Fruit fly (Drosophila melanogaster): Measurements from ENCODE around the gene CG11878.

Gene CG11878

DNA sequence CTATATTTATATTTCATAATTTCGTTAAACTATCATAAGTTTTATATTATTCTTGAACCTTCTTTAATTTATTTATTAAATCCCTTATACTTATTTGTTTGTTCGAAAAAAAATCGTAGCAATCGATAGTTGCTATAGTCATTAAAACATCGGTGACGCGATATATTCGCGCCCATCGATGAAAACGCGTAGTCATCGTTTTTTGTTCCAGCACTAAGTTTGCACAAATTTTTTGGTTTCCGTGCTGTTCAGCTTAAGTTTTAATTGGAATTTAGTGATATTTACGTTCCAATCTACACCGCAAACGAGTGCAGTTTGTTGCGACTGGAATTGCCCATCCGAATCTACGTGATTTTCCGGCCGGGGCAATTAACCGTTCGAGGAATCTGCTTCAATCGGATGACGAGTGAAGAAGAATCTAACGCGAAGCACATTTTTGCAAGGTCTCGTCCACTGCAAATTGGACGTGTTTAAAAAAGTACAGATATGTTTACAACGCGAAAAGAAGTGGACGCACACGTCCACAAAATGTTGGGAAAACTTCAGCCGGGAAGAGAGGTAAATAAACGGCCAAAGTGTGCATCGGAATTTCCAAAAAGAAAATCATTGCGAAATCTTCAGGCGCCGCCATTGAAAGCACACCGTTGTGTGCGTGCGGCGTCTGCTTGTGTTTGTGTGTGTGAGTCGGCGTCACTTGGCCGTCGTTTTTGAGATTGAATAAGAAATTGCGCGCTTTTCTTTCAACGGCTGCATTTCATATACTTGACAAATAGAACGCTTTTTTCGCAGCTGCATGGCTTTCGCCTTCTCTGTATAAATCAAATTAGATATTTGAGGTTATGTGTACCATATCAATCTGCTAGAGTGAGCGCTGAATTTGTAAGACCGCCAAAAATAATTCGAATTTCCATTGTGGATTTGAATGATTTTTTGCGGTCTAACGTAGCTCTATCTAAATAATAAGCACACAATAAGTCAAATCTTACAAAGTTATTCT, 24.2 kb upstream of the CG11878 start, which contains the start of gene Nup358 (continued):
- TF ChIP-seq sna (GFP tag; IDR thresholded peaks at IDR 0.05; ENCODE audit: partially characterized antibody) (peak; percentile 90), Dad (GFP tag; optimal IDR thresholded peaks at IDR 0.05) (no peak), CG6272 (GFP tag; IDR thresholded peaks at IDR 0.05) (no peak), Atf-2 (GFP tag; optimal IDR thresholded peaks at IDR 0.05) (no peak), CG7839 (tag; optimal IDR thresholded peaks at IDR 0.05) (no peak), toy (GFP tag; IDR thresholded peaks at IDR 0.05) (no peak), CG1602 (GFP tag; optimal IDR thresholded peaks at IDR 0.05) (no peak), CG4282 (GFP tag; optimal IDR thresholded peaks at IDR 0.05) (no peak), CG17361 (GFP tag; IDR thresholded peaks at IDR 0.05) (no peak), cwo (GFP tag; optimal IDR thresholded peaks at IDR 0.05) (no peak), CG7928 (GFP tag; optimal IDR thresholded peaks at IDR 0.05) (peak; percentile 8), dm (GFP tag; optimal IDR thresholded peaks at IDR 0.05) (peak; percentile 21), dpn (GFP tag; optimal IDR thresholded peaks at IDR 0.05) (no peak), CG13424 (tag; optimal IDR thresholded peaks at IDR 0.05) (no peak), Aef1 (GFP tag; IDR thresholded peaks at IDR 0.05) (no peak), ac (GFP tag; optimal IDR thresholded peaks at IDR 0.05) (no peak), chinmo (GFP tag; IDR thresholded peaks at IDR 0.05; ENCODE audit: partially characterized antibody) (peak; percentile 98), Dip2 (GFP tag; IDR thresholded peaks at IDR 0.05) (no peak), CG7745 (tag; optimal IDR thresholded peaks at IDR 0.05) (no peak), H15 (GFP tag; IDR thresholded peaks at IDR 0.05) (no peak), lmd (GFP tag; IDR thresholded peaks at IDR 0.05) (no peak), B-H2 (GFP tag; optimal IDR thresholded peaks at IDR 0.05) (peak; percentile 55), CG12219 (GFP tag; optimal IDR thresholded peaks at IDR 0.05) (no peak), Sry-δ (GFP tag; optimal IDR thresholded peaks at IDR 0.05) (peak; percentile 91), bsh (GFP tag; optimal IDR thresholded peaks at IDR 0.05) (no peak), CG17829 (tag; optimal IDR thresholded peaks at IDR 0.05) (peak; percentile 35), CG15514 (GFP tag; optimal IDR thresholded peaks at IDR 0.05) (peak; percentile 33), CG11723 (GFP tag; optimal IDR thresholded peaks at IDR 0.05) (no peak), CG13123 (GFP tag; optimal IDR thresholded peaks at IDR 0.05) (no peak), az2 (GFP tag; optimal IDR thresholded peaks at IDR 0.05) (no peak), BEAF-32 (GFP tag; optimal IDR thresholded peaks at IDR 0.05) (peak; percentile 95), CG14667 (GFP tag; IDR thresholded peaks at IDR 0.05) (no peak), CG1792 (GFP tag; optimal IDR thresholded peaks at IDR 0.05) (no peak), Xbp1 (GFP tag; optimal IDR thresholded peaks at IDR 0.05) (peak; percentile 38), Chrac-16 (GFP tag; optimal IDR thresholded peaks at IDR 0.05) (no peak), Lim3 (GFP tag; IDR thresholded peaks at IDR 0.05) (no peak), tgo (GFP tag; IDR thresholded peaks at IDR 0.05) (no peak), NfI (GFP tag; optimal IDR thresholded peaks at IDR 0.05) (no peak), run (tag; optimal IDR thresholded peaks at IDR 0.05) (no peak), chif (GFP tag; optimal IDR thresholded peaks at IDR 0.05) (no peak), wek (GFP tag; optimal IDR thresholded peaks at IDR 0.05) (no peak), Mrtf (GFP tag; IDR thresholded peaks at IDR 0.05) (no peak), Scr (GFP tag; IDR thresholded peaks at IDR 0.05; ENCODE audit: partially characterized antibody) (peak; percentile 98), esg (GFP tag; conservative IDR thresholded peaks at IDR 0.05) (no peak), Oli (tag; optimal IDR thresholded peaks at IDR 0.05) (no peak), da (GFP tag; optimal IDR thresholded peaks at IDR 0.05) (no peak), CG13296 (GFP tag; optimal IDR thresholded peaks at IDR 0.05) (no peak), crol (GFP tag; IDR thresholded peaks at IDR 0.05) (no peak), HHEX (GFP tag; optimal IDR thresholded peaks at IDR 0.05) (no peak)
